Worm (Caenorhabditis elegans): ENCODE data around the gene pept-1.

DNA sequence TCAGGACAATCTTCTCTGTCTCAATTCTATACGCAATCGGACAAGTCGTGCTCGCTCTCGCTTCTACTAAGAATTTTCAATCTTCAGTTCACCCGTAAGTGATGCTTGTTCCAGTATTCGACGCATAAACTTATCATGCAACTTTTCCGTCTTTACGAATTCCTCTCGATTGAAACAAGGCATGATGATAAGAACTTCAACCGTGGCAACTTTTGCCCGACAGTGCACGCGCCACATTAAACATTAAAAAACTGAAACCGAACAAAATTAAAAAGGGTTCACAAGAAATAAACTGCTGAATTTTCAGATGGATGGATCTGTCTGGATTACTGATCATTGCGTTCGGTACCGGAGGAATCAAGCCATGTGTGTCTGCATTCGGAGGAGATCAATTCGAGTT lies 1.8 kb downstream of the pept-1 start:
- TF ChIP-seq nhr-237 (tag; optimal IDR thresholded peaks at IDR 0.05) (no peak), ztf-1 (GFP tag; conservative IDR thresholded peaks at IDR 0.05) (no peak), nhr-10 (tag; optimal IDR thresholded peaks at IDR 0.05) (no peak), mab-5 (tag; optimal IDR thresholded peaks at IDR 0.05) (no peak), ama-1 (optimal IDR thresholded peaks at IDR 0.05) (no peak), ztf-11 (tag; optimal IDR thresholded peaks at IDR 0.05) (no peak), skn-1 (tag; optimal IDR thresholded peaks at IDR 0.05) (no peak), R02D3.7 (tag; optimal IDR thresholded peaks at IDR 0.05) (no peak), ceh-82 (tag; optimal IDR thresholded peaks at IDR 0.05) (no peak)
